Fruit fly (Drosophila melanogaster) whole organism, embryonic: Measurements from ENCODE around the gene Fdh.

ENCODE experiments used
- Bgb ChIP-seq: fragments of 200-800 bp; sonication (Bioruptor generic); IDR thresholded peaks from 2 replicates; pipeline ENCODE4 v1.3.6; 2022; ENCODE audit warnings: missing biosample characterization, missing genetic modification characterization; ENCODE audit not compliant: partially characterized antibody
- CG10267 ChIP-seq: fragments of 200-800 bp; sonication (Bioruptor generic); optimal IDR thresholded peaks from 2 replicates; lab custom pipeline; 2018; ENCODE audit warnings: missing biosample characterization, mild to moderate bottlenecking, missing genetic modification characterization, moderate library complexity
- CG12659 ChIP-seq: fragments of 200-800 bp; sonication (Bioruptor generic); optimal IDR thresholded peaks from 3 replicates; lab custom pipeline; 2017; ENCODE audit warnings: mild to moderate bottlenecking, missing biosample characterization, missing genetic modification reagents, missing genetic modification characterization
- CG12769 ChIP-seq: fragments of 200-800 bp; sonication (Bioruptor generic); optimal IDR thresholded peaks from 2 replicates; lab custom pipeline; 2019; ENCODE audit warnings: missing biosample characterization, mild to moderate bottlenecking, missing genetic modification characterization, moderate library complexity
- CG12942 ChIP-seq: fragments of 200-800 bp; sonication (Bioruptor generic); optimal IDR thresholded peaks from 3 replicates; lab custom pipeline; 2016; ENCODE audit warnings: missing biosample characterization, missing genetic modification characterization
- CG18011 ChIP-seq: fragments of 200-800 bp; sonication (Bioruptor generic); optimal IDR thresholded peaks from 2 replicates; lab custom pipeline; 2017; ENCODE audit warnings: missing biosample characterization, missing genetic modification characterization, mild to moderate bottlenecking, moderate library complexity, missing genotype
- CG18262 ChIP-seq: fragments of 200-800 bp; optimal IDR thresholded peaks from 3 replicates; lab custom pipeline; 2019; ENCODE audit warnings: missing biosample characterization, mild to moderate bottlenecking, missing genetic modification characterization, moderate library complexity
- CG2712 ChIP-seq: fragments of 200-800 bp; optimal IDR thresholded peaks from 3 replicates; lab custom pipeline; 2019; ENCODE audit warnings: missing biosample characterization, mild to moderate bottlenecking, missing genetic modification characterization, moderate library complexity
- CG3163 ChIP-seq: fragments of 200-800 bp; sonication (Bioruptor generic); optimal IDR thresholded peaks from 3 replicates; lab custom pipeline; 2016; ENCODE audit warnings: missing biosample characterization, missing genetic modification characterization
- CG34224 ChIP-seq: fragments of 200-800 bp; sonication (Bioruptor generic); IDR thresholded peaks from 3 replicates; pipeline ENCODE4 v1.3.6; 2022; ENCODE audit warnings: missing biosample characterization, missing genetic modification characterization; ENCODE audit not compliant: partially characterized antibody
- CG7357 ChIP-seq: fragments of 200-800 bp; sonication (Bioruptor generic); IDR thresholded peaks from 3 replicates; pipeline ENCODE4 v1.3.6; 2022; ENCODE audit warnings: missing biosample characterization, missing genetic modification characterization
- CG7556 ChIP-seq: fragments of 200-800 bp; sonication (Bioruptor generic); optimal IDR thresholded peaks from 2 replicates; lab custom pipeline; 2017; ENCODE audit warnings: missing biosample characterization, mild to moderate bottlenecking, missing genetic modification characterization
- CG8089 ChIP-seq: fragments of 200-800 bp; sonication (Bioruptor generic); optimal IDR thresholded peaks from 3 replicates; lab custom pipeline; 2016; ENCODE audit warnings: missing biosample characterization, missing genetic modification characterization
- CG8359 ChIP-seq: fragments of 200-800 bp; sonication (Bioruptor generic); optimal IDR thresholded peaks from 2 replicates; lab custom pipeline; 2017; ENCODE audit warnings: missing biosample characterization, mild to moderate bottlenecking, missing genetic modification characterization, borderline replicate concordance
- CG9876 ChIP-seq: fragments of 200-800 bp; sonication (Bioruptor generic); optimal IDR thresholded peaks from 2 replicates; lab custom pipeline; 2016; ENCODE audit warnings: missing biosample characterization, missing genetic modification characterization
- Dip3 ChIP-seq: fragments of 200-800 bp; sonication (Bioruptor generic); optimal IDR thresholded peaks from 3 replicates; lab custom pipeline; 2016; ENCODE audit warnings: missing biosample characterization, missing genetic modification characterization
- Doc3 ChIP-seq: fragments of 200-800 bp; sonication (Bioruptor generic); IDR thresholded peaks from 3 replicates; pipeline ENCODE4 v1.3.6; 2022; ENCODE audit warnings: missing biosample characterization, missing genetic modification characterization; ENCODE audit not compliant: partially characterized antibody
- ERR ChIP-seq: fragments of 200-800 bp; sonication (Bioruptor generic); optimal IDR thresholded peaks from 2 replicates; lab custom pipeline; 2016; ENCODE audit warnings: missing biosample characterization, missing genetic modification characterization
- HLHmδ ChIP-seq: fragments of 200-800 bp; sonication (Bioruptor generic); optimal IDR thresholded peaks from 2 replicates; lab custom pipeline; 2018; ENCODE audit warnings: missing biosample characterization, mild to moderate bottlenecking, missing genetic modification characterization, moderate library complexity
- Hmx ChIP-seq: fragments of 200-800 bp; sonication (Bioruptor generic); optimal IDR thresholded peaks from 2 replicates; lab custom pipeline; 2016; ENCODE audit warnings: missing biosample characterization, missing genetic modification characterization
- Hr51 ChIP-seq, 2 experiments: fragments of 200-800 bp; sonication (Bioruptor generic); optimal IDR thresholded peaks; 2 replicates in 1 of 2; 3 replicates in 1 of 2; lab custom pipeline; 2016 to 2018; ENCODE audit warnings: missing biosample characterization in 2 of 2, missing genetic modification characterization in 2 of 2, mild to moderate bottlenecking in 1 of 2, moderate library complexity in 1 of 2
- Mad ChIP-seq: fragments of 200-800 bp; sonication (Bioruptor generic); optimal IDR thresholded peaks from 2 replicates; lab custom pipeline; 2016; ENCODE audit warnings: missing biosample characterization, missing genetic modification characterization
- Meics ChIP-seq: fragments of 200-800 bp; sonication (Bioruptor generic); optimal IDR thresholded peaks from 2 replicates; lab custom pipeline; 2017; ENCODE audit warnings: missing biosample characterization, mild to moderate bottlenecking, missing genetic modification characterization
- Nf-YA ChIP-seq: fragments of 200-800 bp; sonication (Bioruptor generic); IDR thresholded peaks from 2 replicates; pipeline ENCODE4 v1.3.6; 2022; ENCODE audit warnings: missing biosample characterization, missing genetic modification characterization
- Spps ChIP-seq: fragments of 200-800 bp; sonication (Bioruptor generic); optimal IDR thresholded peaks from 2 replicates; lab custom pipeline; 2018; ENCODE audit warnings: missing biosample characterization, mild to moderate bottlenecking, missing genetic modification characterization
- Taf1 ChIP-seq: fragments of 200-800 bp; sonication (Bioruptor generic); IDR thresholded peaks from 2 replicates; pipeline ENCODE4 v1.3.6; 2022; ENCODE audit warnings: missing biosample characterization, missing genetic modification characterization
- Tbp ChIP-seq: fragments of >200 bp; optimal IDR thresholded peaks from 2 replicates; lab custom pipeline; 2018; ENCODE audit warnings: missing biosample characterization, missing genetic modification characterization
- Vsx1 ChIP-seq: fragments of 200-800 bp; sonication (Bioruptor generic); optimal IDR thresholded peaks from 2 replicates; lab custom pipeline; 2017; ENCODE audit warnings: missing biosample characterization, mild to moderate bottlenecking, missing genetic modification characterization, missing genetic modification reagents
- aop ChIP-seq: fragments of 200-800 bp; sonication (Bioruptor generic); IDR thresholded peaks from 2 replicates; pipeline ENCODE4 v1.3.6; 2022; ENCODE audit warnings: missing biosample characterization, missing genetic modification characterization
- bigmax ChIP-seq: fragments of 200-800 bp; sonication (Bioruptor generic); optimal IDR thresholded peaks from 2 replicates; lab custom pipeline; 2018; ENCODE audit warnings: missing biosample characterization, mild to moderate bottlenecking, missing genetic modification characterization
- cad ChIP-seq: fragments of >200 bp; optimal IDR thresholded peaks from 2 replicates; lab custom pipeline; 2017; ENCODE audit warnings: missing biosample characterization, missing genetic modification characterization
- danr ChIP-seq: fragments of 200-800 bp; sonication (Bioruptor generic); IDR thresholded peaks from 2 replicates; pipeline ENCODE4 v1.3.6; 2022; ENCODE audit warnings: missing biosample characterization, missing genetic modification characterization
- ems ChIP-seq: fragments of 200-800 bp; sonication (Bioruptor generic); optimal IDR thresholded peaks from 3 replicates; lab custom pipeline; 2016; ENCODE audit warnings: missing biosample characterization, missing genetic modification characterization
- fd102C ChIP-seq: fragments of 200-800 bp; sonication (Bioruptor generic); optimal IDR thresholded peaks from 2 replicates; lab custom pipeline; 2018; ENCODE audit warnings: missing biosample characterization, mild to moderate bottlenecking, missing genetic modification characterization, moderate library complexity
- fru ChIP-seq: fragments of >200 bp; optimal IDR thresholded peaks from 2 replicates; lab custom pipeline; 2017
- gfzf ChIP-seq: fragments of 200-800 bp; sonication (Bioruptor generic); optimal IDR thresholded peaks from 2 replicates; lab custom pipeline; 2016; ENCODE audit warnings: missing biosample characterization, mild to moderate bottlenecking, missing genetic modification characterization, moderate library complexity
- gro ChIP-seq: fragments of 200-800 bp; sonication (Bioruptor generic); optimal IDR thresholded peaks from 2 replicates; lab custom pipeline; 2016; ENCODE audit warnings: missing biosample characterization, missing genetic modification characterization
- inv ChIP-seq: fragments of 200-800 bp; sonication (Bioruptor generic); IDR thresholded peaks from 2 replicates; pipeline ENCODE4 v1.3.6; 2022; ENCODE audit warnings: missing biosample characterization, missing genetic modification characterization; ENCODE audit not compliant: partially characterized antibody
- jigr1 ChIP-seq: fragments of 200-800 bp; sonication (Bioruptor generic); IDR thresholded peaks from 3 replicates; pipeline ENCODE4 v1.3.6; 2022; ENCODE audit warnings: missing biosample characterization, missing genetic modification characterization
- jumu ChIP-seq: fragments of 200-800 bp; sonication (Bioruptor generic); optimal IDR thresholded peaks from 3 replicates; lab custom pipeline; 2016; ENCODE audit warnings: missing biosample characterization, missing genetic modification characterization
- lab ChIP-seq: fragments of 200-800 bp; sonication (Bioruptor generic); optimal IDR thresholded peaks from 3 replicates; lab custom pipeline; 2017; ENCODE audit warnings: missing biosample characterization, missing genetic modification characterization, mild to moderate bottlenecking, moderate library complexity, missing genetic modification reagents
- nerfin-1 ChIP-seq: fragments of 200-800 bp; sonication (Bioruptor generic); optimal IDR thresholded peaks from 3 replicates; lab custom pipeline; 2019; ENCODE audit warnings: missing biosample characterization, mild to moderate bottlenecking, missing genetic modification characterization, moderate library complexity
- phol ChIP-seq: fragments of 200-800 bp; sonication (Bioruptor generic); optimal IDR thresholded peaks from 3 replicates; lab custom pipeline; 2018; ENCODE audit warnings: missing biosample characterization, mild to moderate bottlenecking, missing genetic modification characterization, moderate library complexity
- psq ChIP-seq: fragments of 200-800 bp; sonication (Bioruptor generic); optimal IDR thresholded peaks from 2 replicates; lab custom pipeline; 2017; ENCODE audit warnings: missing biosample characterization, missing genetic modification characterization
- schlank ChIP-seq: fragments of 200-800 bp; sonication (Bioruptor generic); optimal IDR thresholded peaks from 2 replicates; lab custom pipeline; 2018; ENCODE audit warnings: missing biosample characterization, mild to moderate bottlenecking, missing genetic modification characterization
- sens-2 ChIP-seq: fragments of 200-800 bp; sonication (Bioruptor generic); IDR thresholded peaks from 2 replicates; pipeline ENCODE4 v1.3.6; 2022; ENCODE audit warnings: missing biosample characterization, missing genetic modification characterization
- slp2 ChIP-seq: fragments of 200-800 bp; sonication (Bioruptor generic); optimal IDR thresholded peaks from 2 replicates; lab custom pipeline; 2016; ENCODE audit warnings: missing biosample characterization, missing genetic modification characterization
- unpg ChIP-seq: fragments of 200-800 bp; sonication (Bioruptor generic); optimal IDR thresholded peaks from 3 replicates; lab custom pipeline; 2018; ENCODE audit warnings: missing biosample characterization, mild to moderate bottlenecking, missing genetic modification characterization, moderate library complexity

The Fdh gene

dm6 chr3R:10875515-10876434 lies 3.6 kb upstream of the Fdh start, which contains the start of gene Sodh2 (continued):
- TF ChIP-seq cad (GFP tag; lab: Kevin White, UChicago) (no peak), inv (GFP tag; lab: Robert Waterston, UW) (no peak), lab (GFP tag; lab: Kevin White, UChicago) (peak; percentile 95), CG12659 (peak; percentile 85), Hmx (GFP tag; lab: Kevin White, UChicago) (no peak), Taf1 (GFP tag; lab: Robert Waterston, UW) (peak; percentile 64; the same call in 1 of the 2 replicates), bigmax (GFP tag; lab: Kevin White, UChicago) (peak; percentile 13), Meics (peak; percentile 89), CG7556 (GFP tag; lab: Kevin White, UChicago) (peak; percentile 88), aop (no peak), Hr51 (GFP tag; optimal IDR thresholded peaks at IDR 0.05; lab: Kevin White, UChicago) (peak in 1 of 2 experiments; percentile 81), jigr1 (GFP tag; lab: Robert Waterston, UW) (no peak), phol (tag; lab: Kevin White, UChicago) (peak; percentile 59), CG10267 (tag; lab: Kevin White, UChicago) (peak; percentile 75), gro (GFP tag; lab: Kevin White, UChicago) (peak; percentile 55), CG18011 (peak; percentile 57), unpg (GFP tag; lab: Kevin White, UChicago) (peak; percentile 75), ems (GFP tag; lab: Kevin White, UChicago) (peak; percentile 12), slp2 (GFP tag; lab: Kevin White, UChicago) (peak; percentile 27), CG3163 (peak; percentile 33), danr (GFP tag; lab: Robert Waterston, UW) (peak; percentile 47; the same call in 1 of the 2 replicates), Mad (peak; percentile 49), CG8089 (GFP tag; lab: Kevin White, UChicago) (peak; percentile 29), nerfin-1 (tag; lab: Kevin White, UChicago) (peak; percentile 57), ERR (GFP tag; lab: Kevin White, UChicago) (peak; percentile 65), CG12942 (peak; percentile 32), sens-2 (GFP tag; lab: Robert Waterston, UW) (no peak), CG18262 (tag; lab: Kevin White, UChicago) (peak; percentile 81), gfzf (GFP tag; lab: Kevin White, UChicago) (no peak), Doc3 (GFP tag; lab: Robert Waterston, UW) (no peak), CG34224 (GFP tag; lab: Robert Waterston, UW) (no peak), Vsx1 (GFP tag; lab: Kevin White, UChicago) (peak; percentile 72), Bgb (GFP tag; lab: Robert Waterston, UW) (no peak), Spps (tag; lab: Kevin White, UChicago) (peak; percentile 39), jumu (GFP tag; lab: Kevin White, UChicago) (peak; percentile 27), CG9876 (GFP tag; lab: Kevin White, UChicago) (peak; percentile 52), fru (no peak), HLHmδ (GFP tag; lab: Kevin White, UChicago) (peak; percentile 89), Tbp (GFP tag; lab: Kevin White, UChicago) (no peak), fd102C (no peak), Dip3 (GFP tag; lab: Kevin White, UChicago) (peak; percentile 78), Nf-YA (GFP tag; lab: Robert Waterston, UW) (0 out of 2 replicates have a peak, but pooled peaks have one; percentile 40), CG7357 (GFP tag; lab: Robert Waterston, UW) (peak; percentile 73), CG8359 (GFP tag; lab: Kevin White, UChicago) (peak; percentile 40), psq (GFP tag; lab: Kevin White, UChicago) (no peak), schlank (tag; lab: Kevin White, UChicago) (peak; percentile 86), CG2712 (tag; lab: Kevin White, UChicago) (peak; percentile 85), CG12769 (tag; lab: Kevin White, UChicago) (peak; percentile 91)
